Worm (Caenorhabditis elegans) whole organism, late embryonic: Measurements from ENCODE around the gene K04D7.6.

ENCODE experiments used
- ceh-18 ChIP-seq: sonication (generic microtip); optimal IDR thresholded peaks from 2 replicates; lab custom pipeline; 2016; ENCODE audit warnings: missing genetic modification characterization, missing compliant biosample characterization
- elt-2 ChIP-seq: sonication (generic microtip); optimal IDR thresholded peaks from 2 replicates; lab custom pipeline; 2016; ENCODE audit warnings: missing genetic modification reagents, missing genetic modification characterization, missing compliant biosample characterization
- gmeb-2 ChIP-seq: sonication (generic microtip); optimal IDR thresholded peaks from 2 replicates; lab custom pipeline; 2016; ENCODE audit warnings: missing genetic modification characterization, inconsistent platforms, missing compliant biosample characterization
- lim-6 ChIP-seq: sonication (generic microtip); optimal IDR thresholded peaks from 2 replicates; lab custom pipeline; 2016; ENCODE audit warnings: missing genetic modification characterization, missing compliant biosample characterization
- nhr-11 ChIP-seq: fragments of 150-350 bp; optimal IDR thresholded peaks from 2 replicates; lab custom pipeline; 2014; ENCODE audit warnings: missing biosample characterization, missing genetic modification characterization
- rnt-1 ChIP-seq: sonication (generic microtip); optimal IDR thresholded peaks from 2 replicates; lab custom pipeline; 2016; ENCODE audit warnings: missing genetic modification characterization, missing compliant biosample characterization
- tbx-7 ChIP-seq: sonication (generic microtip); optimal IDR thresholded peaks from 2 replicates; lab custom pipeline; 2016; ENCODE audit warnings: missing genotype, missing genetic modification characterization, missing compliant biosample characterization

DNA sequence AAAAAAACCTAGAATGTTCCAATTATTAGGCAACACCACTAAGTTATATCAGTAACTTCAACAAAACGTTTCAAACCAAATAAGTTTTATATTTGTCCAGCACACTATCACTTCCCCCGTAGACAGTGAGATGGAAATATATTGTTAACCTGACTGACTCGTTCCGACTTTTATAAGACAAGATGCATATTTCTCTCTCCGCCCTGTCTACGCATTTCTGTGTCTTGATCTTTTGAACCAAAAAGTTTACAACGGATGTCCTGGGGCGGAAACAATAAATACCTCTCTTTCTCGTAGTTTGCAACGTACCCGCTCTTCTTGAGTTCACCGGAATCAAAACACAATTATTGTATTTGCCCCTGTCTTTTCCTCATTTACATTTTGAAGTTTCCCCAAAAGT, 45.2 kb upstream of the K04D7.6 start:
- TF ChIP-seq rnt-1 (tag; lab: Kevin White, UChicago) (no peak), elt-2 (no peak), gmeb-2 (tag; lab: Kevin White, UChicago) (no peak), lim-6 (tag; lab: Kevin White, UChicago) (no peak), nhr-11 (tag; lab: Kevin White, UChicago) (no peak), tbx-7 (no peak), ceh-18 (tag; lab: Kevin White, UChicago) (no peak)
